Worm (Caenorhabditis elegans) whole organism, L3 larva: ENCODE data around the gene C06B8.2.

Experiments
- R02D3.7 ChIP-seq: fragments of 150-350 bp; optimal IDR thresholded peaks from 2 replicates; lab custom pipeline; 2014; ENCODE audit warnings: missing biosample characterization, missing genetic modification characterization
- ZK546.5 ChIP-seq: sonication (generic microtip); optimal IDR thresholded peaks from 2 replicates; lab custom pipeline; 2017; ENCODE audit warnings: missing biosample characterization, missing genetic modification characterization
- aly-2 ChIP-seq: fragments of 150-350 bp; optimal IDR thresholded peaks from 2 replicates; lab custom pipeline; 2014; ENCODE audit warnings: missing biosample characterization, missing genetic modification characterization
- ama-1 ChIP-seq: fragments of 150-350 bp; optimal IDR thresholded peaks from 2 replicates; lab custom pipeline; 2018
- ceh-16 ChIP-seq: sonication (generic microtip); optimal IDR thresholded peaks from 2 replicates; lab custom pipeline; 2017; ENCODE audit warnings: missing biosample characterization, missing genetic modification characterization
- ceh-28 ChIP-seq: fragments of 150-350 bp; optimal IDR thresholded peaks from 2 replicates; lab custom pipeline; 2014; ENCODE audit warnings: missing biosample characterization, missing genetic modification reagents, missing genetic modification characterization
- ceh-9 ChIP-seq: sonication (generic microtip); optimal IDR thresholded peaks from 2 replicates; lab custom pipeline; 2018; ENCODE audit warnings: missing biosample characterization, missing genetic modification characterization
- daf-12 ChIP-seq: fragments of 150-350 bp; optimal IDR thresholded peaks from 2 replicates; lab custom pipeline; 2014; ENCODE audit warnings: missing biosample characterization, missing genetic modification reagents, missing genetic modification characterization
- egl-27 ChIP-seq: sonication (generic microtip); optimal IDR thresholded peaks from 4 replicates; lab custom pipeline; 2017; ENCODE audit warnings: missing biosample characterization, missing genetic modification reagents, missing genetic modification characterization
- egl-5 ChIP-seq: fragments of 150-350 bp; optimal IDR thresholded peaks from 2 replicates; lab custom pipeline; 2017; ENCODE audit warnings: missing biosample characterization, missing genetic modification reagents, missing genetic modification characterization, inconsistent platforms
- elt-2 ChIP-seq: sonication (generic microtip); optimal IDR thresholded peaks from 2 replicates; lab custom pipeline; 2016; ENCODE audit warnings: missing genetic modification reagents, mild to moderate bottlenecking, missing genetic modification characterization, missing compliant biosample characterization
- elt-3 ChIP-seq, 3 experiments: fragments of 150-350 bp in 1 of 3; sonication (generic microtip) in 2 of 3; optimal IDR thresholded peaks; 2 replicates in 2 of 3; 4 replicates in 1 of 3; lab custom pipeline; 2014 to 2017; ENCODE audit warnings: missing biosample characterization in 3 of 3, missing genetic modification characterization in 3 of 3
- eor-1 ChIP-seq, 2 experiments: fragments of 150-350 bp; optimal IDR thresholded peaks; 2 replicates each; lab custom pipeline; 2014 to 2018; ENCODE audit warnings: missing biosample characterization in 2 of 2, missing genetic modification characterization in 2 of 2
- fkh-10 ChIP-seq: sonication (generic microtip); optimal IDR thresholded peaks from 2 replicates; lab custom pipeline; 2017; ENCODE audit warnings: missing biosample characterization, missing genetic modification reagents, missing genetic modification characterization
- fkh-2 ChIP-seq: fragments of 150-350 bp; optimal IDR thresholded peaks from 2 replicates; lab custom pipeline; 2014; ENCODE audit warnings: missing biosample characterization, missing genetic modification reagents, missing genetic modification characterization
- hmg-11 ChIP-seq: sonication (generic microtip); optimal IDR thresholded peaks from 2 replicates; lab custom pipeline; 2016; ENCODE audit warnings: missing genetic modification characterization, missing compliant biosample characterization
- jun-1 ChIP-seq: fragments of 150-350 bp; optimal IDR thresholded peaks from 2 replicates; lab custom pipeline; 2014; ENCODE audit warnings: missing biosample characterization, missing genetic modification reagents, missing genetic modification characterization
- lin-15B ChIP-seq: fragments of 150-350 bp; optimal IDR thresholded peaks from 2 replicates; lab custom pipeline; 2014; ENCODE audit warnings: missing biosample characterization, missing genetic modification characterization
- lin-39 ChIP-seq: fragments of 150-350 bp; optimal IDR thresholded peaks from 2 replicates; lab custom pipeline; 2018; ENCODE audit warnings: missing biosample characterization, missing genetic modification reagents, missing genetic modification characterization
- lsy-12 ChIP-seq: sonication (generic microtip); optimal IDR thresholded peaks from 2 replicates; lab custom pipeline; 2016; ENCODE audit warnings: mild to moderate bottlenecking, missing genetic modification characterization, missing compliant biosample characterization
- mdl-1 ChIP-seq: fragments of 150-350 bp; optimal IDR thresholded peaks from 2 replicates; lab custom pipeline; 2014; ENCODE audit warnings: missing biosample characterization, missing genetic modification characterization
- mml-1 ChIP-seq: fragments of 150-350 bp; sonication (generic microtip); optimal IDR thresholded peaks from 3 replicates; lab custom pipeline; 2014; ENCODE audit warnings: missing biosample characterization, missing genetic modification characterization
- nfya-1 ChIP-seq: sonication (generic microtip); optimal IDR thresholded peaks from 2 replicates; lab custom pipeline; 2017; ENCODE audit warnings: missing genetic modification characterization, mild to moderate bottlenecking, missing compliant biosample characterization, antibody characterized with exemption, moderate library complexity; ENCODE audit not compliant: insufficient read depth
- nhr-12 ChIP-seq: fragments of 150-350 bp; optimal IDR thresholded peaks from 2 replicates; lab custom pipeline; 2014; ENCODE audit warnings: missing biosample characterization, missing genetic modification characterization
- nhr-25 ChIP-seq: sonication (generic microtip); optimal IDR thresholded peaks from 2 replicates; lab custom pipeline; 2017; ENCODE audit warnings: missing biosample characterization, missing genetic modification characterization
- nhr-28 ChIP-seq: fragments of 150-350 bp; optimal IDR thresholded peaks from 2 replicates; lab custom pipeline; 2014; ENCODE audit warnings: missing biosample characterization, missing genetic modification characterization
- nhr-67 ChIP-seq: fragments of 150-350 bp; optimal IDR thresholded peaks from 2 replicates; lab custom pipeline; 2014; ENCODE audit warnings: missing biosample characterization, missing genetic modification characterization
- nhr-76 ChIP-seq: fragments of 150-350 bp; sonication (generic microtip); optimal IDR thresholded peaks from 5 replicates; lab custom pipeline; 2014; ENCODE audit warnings: missing biosample characterization, missing genetic modification characterization
- nhr-77 ChIP-seq: fragments of 150-350 bp; optimal IDR thresholded peaks from 2 replicates; lab custom pipeline; 2014; ENCODE audit warnings: missing biosample characterization, missing genetic modification characterization
- pha-4 ChIP-seq: fragments of 150-350 bp; optimal IDR thresholded peaks from 2 replicates; lab custom pipeline; 2014; ENCODE audit warnings: missing biosample characterization, missing genetic modification reagents, missing genetic modification characterization
- pqm-1 ChIP-seq: fragments of 150-350 bp; optimal IDR thresholded peaks from 2 replicates; lab custom pipeline; 2017; ENCODE audit warnings: missing biosample characterization, missing genetic modification characterization, inconsistent platforms
- sea-2 ChIP-seq: fragments of 150-350 bp; sonication (generic microtip); optimal IDR thresholded peaks from 4 replicates; lab custom pipeline; 2014; ENCODE audit warnings: missing biosample characterization, missing genetic modification reagents, missing genetic modification characterization
- skn-1 ChIP-seq: fragments of 150-350 bp; optimal IDR thresholded peaks from 2 replicates; lab custom pipeline; 2014; ENCODE audit warnings: missing biosample characterization, missing genetic modification characterization
- snpc-4 ChIP-seq: fragments of 150-350 bp; optimal IDR thresholded peaks from 2 replicates; lab custom pipeline; 2014; ENCODE audit warnings: missing biosample characterization, missing genetic modification characterization
- tbx-2 ChIP-seq: sonication (generic microtip); optimal IDR thresholded peaks from 2 replicates; lab custom pipeline; 2016; ENCODE audit warnings: mild to moderate bottlenecking, missing genetic modification characterization, missing compliant biosample characterization
- unc-62 ChIP-seq: fragments of 150-350 bp; sonication (generic microtip); optimal IDR thresholded peaks from 4 replicates; lab custom pipeline; 2014; ENCODE audit warnings: missing biosample characterization, missing genetic modification reagents, missing genetic modification characterization
- zag-1 ChIP-seq: fragments of 150-350 bp; optimal IDR thresholded peaks from 2 replicates; lab custom pipeline; 2014; ENCODE audit warnings: missing biosample characterization, missing genetic modification characterization
- ztf-4 ChIP-seq: fragments of 150-350 bp; optimal IDR thresholded peaks from 2 replicates; lab custom pipeline; 2014; ENCODE audit warnings: missing biosample characterization, missing genetic modification characterization

The C06B8.2 gene

DNA sequence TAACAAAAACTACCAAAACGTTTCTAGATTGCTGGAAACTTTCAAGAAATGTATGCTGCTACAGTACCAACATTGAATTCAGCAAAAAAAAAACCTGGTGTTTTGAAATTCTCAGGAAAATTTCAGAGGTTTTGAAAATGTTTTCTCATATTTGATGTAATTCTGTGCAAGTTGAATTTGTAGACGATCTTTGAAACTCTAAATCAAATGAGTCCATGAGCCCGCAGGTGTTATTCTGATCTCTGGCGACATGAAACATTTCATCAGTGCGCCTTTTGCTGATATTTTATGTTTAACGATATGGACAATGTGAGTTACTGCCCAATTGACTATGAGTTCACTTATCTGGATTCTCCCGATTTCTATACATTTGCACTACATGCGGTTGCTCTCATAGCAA lies 15.1 kb upstream of the C06B8.2 start, which contains the start of gene srh-218:
Gene srh-218, plus strand, starts transcription at position 301 of the 400 bp plus-strand sequence.
- TF ChIP-seq lin-15B (tag; lab: Kevin White, UChicago) (no peak), mdl-1 (tag; lab: Kevin White, UChicago) (no peak), unc-62 (no peak), elt-3 (tag; optimal IDR thresholded peaks at IDR 0.05; lab: Kevin White, UChicago) (no peak), nhr-76 (tag; lab: Kevin White, UChicago) (no peak), mml-1 (tag; lab: Kevin White, UChicago) (no peak), hmg-11 (tag; lab: Kevin White, UChicago) (no peak), skn-1 (tag; lab: Kevin White, UChicago) (no peak), sea-2 (GFP tag; lab: Kevin White, UChicago) (no peak), fkh-2 (tag; lab: Kevin White, UChicago) (no peak), lsy-12 (tag; lab: Kevin White, UChicago) (no peak), eor-1 (tag; optimal IDR thresholded peaks at IDR 0.05; lab: Kevin White, UChicago) (no peak), nhr-25 (tag; lab: Kevin White, UChicago) (no peak), nhr-12 (tag; lab: Kevin White, UChicago) (no peak), aly-2 (tag; lab: Kevin White, UChicago) (no peak), nhr-28 (no peak)
- TF ChIP-seq, all 47 proteins: peak for 0

DNA sequence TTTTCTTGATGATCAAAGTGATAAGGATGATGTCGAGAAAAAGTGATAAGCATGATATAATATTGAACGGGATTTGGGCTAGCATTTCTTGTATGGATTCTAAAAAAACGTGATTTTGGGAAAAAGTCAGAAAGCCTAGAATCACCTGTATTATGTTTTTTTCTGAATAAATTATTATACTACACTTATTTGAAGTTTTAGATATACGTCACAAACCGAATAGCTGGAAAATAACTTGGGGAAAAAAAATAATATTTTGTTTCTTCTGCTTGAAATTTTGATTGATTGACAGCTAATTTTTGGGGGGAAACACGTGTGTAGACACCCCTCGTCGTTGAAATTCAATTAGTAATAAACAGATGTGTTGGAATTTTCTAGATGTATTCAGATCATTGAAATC lies 14.0 kb upstream of the C06B8.2 start, which contains the start of gene str-264:
Gene str-264, minus strand, starts transcription at position 101 of the 400 bp plus-strand sequence.
- TF ChIP-seq ceh-28 (tag; lab: Kevin White, UChicago) (no peak), nhr-67 (no peak), ceh-16 (no peak), R02D3.7 (no peak), daf-12 (no peak), ZK546.5 (tag; lab: Kevin White, UChicago) (no peak)

- TF ChIP-seq ama-1 (lab: Kevin White, UChicago) (no peak), nfya-1 (no peak), fkh-2 (tag; lab: Kevin White, UChicago) (no peak), ZK546.5 (tag; lab: Kevin White, UChicago) (no peak), skn-1 (tag; lab: Kevin White, UChicago) (no peak), jun-1 (tag; lab: Kevin White, UChicago) (no peak), ztf-4 (no peak), nhr-77 (tag; lab: Kevin White, UChicago) (no peak)
Measured at ce11 chrV:15487764-15488163, 9.2 kb upstream of the C06B8.2 start, which contains the start of gene srw-21. Gene srw-21, plus strand, starts transcription at chrV:15488064.

ce11 chrV:15484537-15484936 lies 6.0 kb upstream of the C06B8.2 start, which contains the start of gene C06B8.3:
Gene C06B8.3, minus strand, starts transcription at chrV:15484637.
- TF ChIP-seq egl-5: no peak
- no peak for TF ChIP-seq lin-15B (tag; lab: Kevin White, UChicago)
- TF ChIP-seq zag-1: no peak
- TF ChIP-seq tbx-2 (tag; lab: Kevin White, UChicago): no peak
- TF ChIP-seq elt-2 (tag; lab: Kevin White, UChicago): no peak
- no peak for TF ChIP-seq fkh-10 (GFP tag; lab: Kevin White, UChicago)
- TF ChIP-seq snpc-4 (tag; lab: Kevin White, UChicago): no peak
- TF ChIP-seq fkh-2 (tag; lab: Kevin White, UChicago): no peak
- TF ChIP-seq ZK546.5 (tag; lab: Kevin White, UChicago): no peak
- TF ChIP-seq, all 47 proteins: peak for 0

DNA sequence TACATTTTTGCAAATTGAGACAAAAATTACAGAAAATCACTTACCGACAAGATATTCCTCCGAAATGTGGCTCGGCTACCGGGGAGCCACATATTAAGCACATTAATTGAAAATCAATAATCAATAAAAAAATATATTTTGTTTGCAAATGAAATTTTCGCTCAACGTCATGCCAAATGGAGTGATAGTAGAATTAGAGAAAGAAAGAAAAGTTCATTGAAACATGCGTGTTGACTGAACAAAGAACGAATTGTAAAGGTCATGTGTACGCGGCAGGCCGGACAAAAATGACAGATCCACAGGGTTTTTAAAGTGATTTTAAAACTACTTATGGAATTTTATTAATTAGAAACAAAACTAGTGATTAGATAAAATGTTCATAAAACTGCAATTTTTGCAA lies 5.0 kb upstream of the C06B8.2 start:
- TF ChIP-seq ama-1 (lab: Kevin White, UChicago): no peak
- peak; percentile 25 for TF ChIP-seq jun-1 (tag; lab: Kevin White, UChicago)
- TF ChIP-seq elt-2 (tag; lab: Kevin White, UChicago): peak; percentile 25
- TF ChIP-seq egl-27 (tag; lab: Kevin White, UChicago): no peak
- no peak for TF ChIP-seq lin-39 (tag; lab: Kevin White, UChicago)
- TF ChIP-seq skn-1 (tag; lab: Kevin White, UChicago): no peak
- no peak for TF ChIP-seq unc-62
- peak; percentile 58 for TF ChIP-seq ceh-28 (tag; lab: Kevin White, UChicago)
- peak; percentile 30 for TF ChIP-seq pqm-1 (tag; lab: Kevin White, UChicago)
- TF ChIP-seq pha-4 (tag; lab: Kevin White, UChicago): peak; percentile 72
- no peak for TF ChIP-seq ceh-9 (tag; lab: Kevin White, UChicago)
- TF ChIP-seq, all 47 proteins: peak for 5
